Worm (Caenorhabditis elegans) whole organism, mixed stage, embryonic: ENCODE data around the gene sre-46.

Experiments
- M03D4.4 ChIP-seq: sonication (generic microtip); optimal IDR thresholded peaks from 2 replicates; lab custom pipeline; 2017; ENCODE audit warnings: mild to moderate bottlenecking, missing genetic modification characterization, missing compliant biosample characterization
- bed-3 ChIP-seq: fragments of 200-800 bp; sonication (Bioruptor generic); optimal IDR thresholded peaks from 3 replicates; lab custom pipeline; 2018; ENCODE audit warnings: mild to moderate bottlenecking, missing genetic modification characterization, moderate library complexity, missing compliant biosample characterization
- blmp-1 ChIP-seq: fragments of 150-350 bp; optimal IDR thresholded peaks from 2 replicates; lab custom pipeline; 2014; ENCODE audit warnings: missing biosample characterization, missing genetic modification characterization
- ceh-39 ChIP-seq: fragments of 150-350 bp; optimal IDR thresholded peaks from 2 replicates; lab custom pipeline; 2014; ENCODE audit warnings: missing biosample characterization, missing genetic modification characterization
- ceh-43 ChIP-seq: fragments of 200-800 bp; sonication (Bioruptor generic); optimal IDR thresholded peaks from 2 replicates; lab custom pipeline; 2018; ENCODE audit warnings: mild to moderate bottlenecking, missing genetic modification characterization, moderate library complexity, missing compliant biosample characterization
- ces-1 ChIP-seq: fragments of 150-350 bp; optimal IDR thresholded peaks from 2 replicates; lab custom pipeline; 2014; ENCODE audit warnings: missing biosample characterization, missing genetic modification reagents, missing genetic modification characterization
- cnd-1 ChIP-seq: fragments of 200-800 bp; sonication (Bioruptor generic); optimal IDR thresholded peaks from 2 replicates; lab custom pipeline; 2018; ENCODE audit warnings: mild to moderate bottlenecking, missing genetic modification characterization, missing compliant biosample characterization
- drap-1 ChIP-seq: fragments of 200-800 bp; sonication (Bioruptor generic); optimal IDR thresholded peaks from 3 replicates; lab custom pipeline; 2018; ENCODE audit warnings: mild to moderate bottlenecking, missing genetic modification characterization, missing compliant biosample characterization
- elt-1 ChIP-seq: sonication (generic microtip); optimal IDR thresholded peaks from 2 replicates; lab custom pipeline; 2017; ENCODE audit warnings: missing genetic modification characterization, mild to moderate bottlenecking, missing compliant biosample characterization, antibody characterized with exemption, moderate library complexity, borderline replicate concordance; ENCODE audit not compliant: insufficient read depth
- elt-3 ChIP-seq: fragments of 150-350 bp; optimal IDR thresholded peaks from 2 replicates; lab custom pipeline; 2014; ENCODE audit warnings: missing biosample characterization, missing genetic modification characterization
- flh-1 ChIP-seq: fragments of 200-800 bp; sonication (Bioruptor generic); optimal IDR thresholded peaks from 2 replicates; lab custom pipeline; 2018; ENCODE audit warnings: mild to moderate bottlenecking, missing genetic modification characterization, moderate library complexity, missing compliant biosample characterization
- hlh-1 ChIP-seq: fragments of 150-350 bp; optimal IDR thresholded peaks from 2 replicates; lab custom pipeline; 2014; ENCODE audit warnings: missing biosample characterization, missing genetic modification reagents, missing genetic modification characterization
- lsy-2 ChIP-seq: fragments of 150-350 bp; optimal IDR thresholded peaks from 2 replicates; lab custom pipeline; 2014; ENCODE audit warnings: missing biosample characterization, missing genetic modification characterization
- mab-5 ChIP-seq: fragments of 150-350 bp; optimal IDR thresholded peaks from 2 replicates; lab custom pipeline; 2014; ENCODE audit warnings: missing biosample characterization, missing genetic modification characterization
- mep-1 ChIP-seq: fragments of 150-350 bp; optimal IDR thresholded peaks from 2 replicates; lab custom pipeline; 2017; ENCODE audit warnings: missing biosample characterization, missing genetic modification reagents, missing genetic modification characterization, inconsistent platforms
- mls-2 ChIP-seq: sonication (generic microtip); optimal IDR thresholded peaks from 2 replicates; lab custom pipeline; 2016; ENCODE audit warnings: mild to moderate bottlenecking, missing genetic modification characterization, moderate library complexity, missing compliant biosample characterization
- nhr-12 ChIP-seq: fragments of 150-350 bp; optimal IDR thresholded peaks from 2 replicates; lab custom pipeline; 2014; ENCODE audit warnings: missing biosample characterization, missing genetic modification characterization
- nhr-2 ChIP-seq: fragments of 150-350 bp; optimal IDR thresholded peaks from 2 replicates; lab custom pipeline; 2014; ENCODE audit warnings: missing biosample characterization, missing genetic modification characterization
- nhr-237 ChIP-seq: fragments of 150-350 bp; optimal IDR thresholded peaks from 2 replicates; lab custom pipeline; 2014; ENCODE audit warnings: missing biosample characterization, missing genetic modification characterization
- nhr-28 ChIP-seq: fragments of 150-350 bp; optimal IDR thresholded peaks from 2 replicates; lab custom pipeline; 2014; ENCODE audit warnings: missing biosample characterization, missing genetic modification characterization
- nhr-76 ChIP-seq: sonication (generic microtip); optimal IDR thresholded peaks from 2 replicates; lab custom pipeline; 2017; ENCODE audit warnings: missing biosample characterization, missing genetic modification characterization
- pha-4 ChIP-seq: fragments of 150-350 bp; optimal IDR thresholded peaks from 2 replicates; lab custom pipeline; 2018; ENCODE audit warnings: missing biosample characterization, missing genetic modification reagents, missing genetic modification characterization
- sem-2 ChIP-seq: fragments of 200-800 bp; sonication (Bioruptor generic); optimal IDR thresholded peaks from 2 replicates; lab custom pipeline; 2018; ENCODE audit warnings: mild to moderate bottlenecking, missing genetic modification characterization, missing compliant biosample characterization
- snpc-4 ChIP-seq: fragments of 150-350 bp; optimal IDR thresholded peaks from 2 replicates; lab custom pipeline; 2014; ENCODE audit warnings: missing biosample characterization, missing genetic modification characterization
- sptf-1 ChIP-seq: sonication (generic microtip); optimal IDR thresholded peaks from 2 replicates; lab custom pipeline; 2017; ENCODE audit warnings: mild to moderate bottlenecking, missing genetic modification characterization, moderate library complexity, missing compliant biosample characterization
- tbx-8 ChIP-seq: fragments of 200-800 bp; sonication (Bioruptor generic); optimal IDR thresholded peaks from 2 replicates; lab custom pipeline; 2018; ENCODE audit warnings: mild to moderate bottlenecking, missing genetic modification characterization, moderate library complexity, missing compliant biosample characterization
- unc-39 ChIP-seq: fragments of 150-350 bp; optimal IDR thresholded peaks from 2 replicates; lab custom pipeline; 2014; ENCODE audit warnings: missing biosample characterization, missing genetic modification characterization
- unc-62 ChIP-seq: fragments of 150-350 bp; optimal IDR thresholded peaks from 2 replicates; lab custom pipeline; 2014; ENCODE audit warnings: missing biosample characterization, missing genetic modification reagents, missing genetic modification characterization
- zip-8 ChIP-seq: fragments of 150-350 bp; optimal IDR thresholded peaks from 2 replicates; lab custom pipeline; 2014; ENCODE audit warnings: missing biosample characterization, missing genetic modification characterization
- ztf-11 ChIP-seq: fragments of 150-350 bp; optimal IDR thresholded peaks from 2 replicates; lab custom pipeline; 2014; ENCODE audit warnings: missing biosample characterization, missing genetic modification characterization

The sre-46 gene

ce11 chrII:13678555-13679119, 42.5 kb downstream of the sre-46 start:
- TF ChIP-seq flh-1 (GFP tag; lab: Kevin White, UChicago), result no peak
- no peak for TF ChIP-seq ces-1
- no peak for TF ChIP-seq snpc-4 (tag; lab: Kevin White, UChicago)
- TF ChIP-seq nhr-237 (tag; lab: Kevin White, UChicago), result no peak
- no peak for TF ChIP-seq drap-1 (GFP tag; lab: Kevin White, UChicago)
- no peak for TF ChIP-seq ceh-43 (GFP tag; lab: Kevin White, UChicago)
- TF ChIP-seq blmp-1 (tag; lab: Kevin White, UChicago), result no peak
- TF ChIP-seq zip-8, result no peak
- TF ChIP-seq unc-39 (tag; lab: Kevin White, UChicago), result no peak
- TF ChIP-seq lsy-2 (tag; lab: Kevin White, UChicago), result no peak
- TF ChIP-seq nhr-28, result no peak
- TF ChIP-seq sem-2 (GFP tag; lab: Kevin White, UChicago), result no peak
- TF ChIP-seq cnd-1, result no peak
- TF ChIP-seq elt-3 (tag; lab: Kevin White, UChicago), result no peak
- TF ChIP-seq M03D4.4 (tag; lab: Kevin White, UChicago), result no peak
- TF ChIP-seq mab-5 (tag; lab: Kevin White, UChicago), result no peak

DNA sequence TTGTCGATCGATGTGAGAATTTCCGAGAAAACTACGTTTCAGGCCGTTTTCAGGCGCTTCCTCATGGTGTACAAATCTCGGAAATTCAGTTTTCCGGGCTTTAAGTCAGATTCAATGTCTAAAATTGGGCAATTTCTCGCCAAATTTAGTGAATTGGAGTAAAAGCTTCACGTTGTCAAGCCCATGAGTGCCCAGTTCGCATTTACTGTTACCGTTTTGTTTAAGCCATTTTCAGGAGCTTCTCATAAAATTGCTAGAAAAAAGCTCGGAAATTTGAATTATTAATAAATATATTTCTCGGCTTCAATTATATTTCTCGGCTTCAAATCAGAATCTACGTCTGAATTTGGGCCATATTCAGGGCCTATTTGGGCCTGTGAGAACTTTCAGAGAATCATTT, 43.2 kb downstream of the sre-46 start:
- TF ChIP-seq mls-2 (tag; lab: Kevin White, UChicago) (no peak), mep-1 (no peak), nhr-76 (tag; lab: Kevin White, UChicago) (no peak), blmp-1 (tag; lab: Kevin White, UChicago) (no peak), lsy-2 (tag; lab: Kevin White, UChicago) (no peak), ceh-43 (GFP tag; lab: Kevin White, UChicago) (no peak), drap-1 (GFP tag; lab: Kevin White, UChicago) (no peak), zip-8 (no peak), unc-62 (GFP tag; lab: Kevin White, UChicago) (no peak), elt-1 (tag; lab: Kevin White, UChicago) (no peak), nhr-28 (no peak), nhr-237 (tag; lab: Kevin White, UChicago) (no peak), hlh-1 (no peak), ztf-11 (no peak)

ce11 chrII:13675212-13675611, 45.9 kb downstream of the sre-46 start:
- TF ChIP-seq elt-3 (tag; lab: Kevin White, UChicago) (no peak), bed-3 (GFP tag; lab: Kevin White, UChicago) (no peak), mep-1 (no peak)

DNA sequence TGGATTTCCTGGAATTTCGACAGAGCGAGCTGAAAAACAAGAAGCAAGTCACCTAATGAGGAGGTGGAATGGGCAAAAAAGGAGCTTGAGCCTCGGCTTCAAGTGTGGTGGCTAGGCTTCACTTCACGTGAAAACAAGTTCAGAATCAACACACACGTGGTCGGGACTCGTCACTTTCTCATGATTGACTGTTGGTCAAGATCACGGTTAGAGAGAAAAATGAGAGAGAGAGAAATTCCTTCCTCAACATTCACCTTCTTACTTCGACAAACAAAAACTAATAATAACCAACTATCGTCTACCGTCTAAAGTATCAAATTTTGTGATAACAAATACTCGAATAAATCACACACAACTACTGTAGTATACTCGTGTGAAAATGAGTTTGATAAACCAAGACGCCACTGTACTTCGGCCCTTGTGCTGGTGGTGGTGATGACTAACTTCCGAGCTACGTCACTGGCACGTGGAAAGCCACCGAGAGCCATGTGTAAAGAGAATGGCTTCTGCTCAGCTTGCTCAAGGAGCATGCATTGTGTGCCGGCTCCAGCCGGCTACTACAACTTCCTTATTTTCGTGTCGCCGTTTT, 47.4 kb downstream of the sre-46 start:
- TF ChIP-seq unc-62 (GFP tag; lab: Kevin White, UChicago) (no peak), sptf-1 (tag; lab: Kevin White, UChicago) (no peak)

DNA sequence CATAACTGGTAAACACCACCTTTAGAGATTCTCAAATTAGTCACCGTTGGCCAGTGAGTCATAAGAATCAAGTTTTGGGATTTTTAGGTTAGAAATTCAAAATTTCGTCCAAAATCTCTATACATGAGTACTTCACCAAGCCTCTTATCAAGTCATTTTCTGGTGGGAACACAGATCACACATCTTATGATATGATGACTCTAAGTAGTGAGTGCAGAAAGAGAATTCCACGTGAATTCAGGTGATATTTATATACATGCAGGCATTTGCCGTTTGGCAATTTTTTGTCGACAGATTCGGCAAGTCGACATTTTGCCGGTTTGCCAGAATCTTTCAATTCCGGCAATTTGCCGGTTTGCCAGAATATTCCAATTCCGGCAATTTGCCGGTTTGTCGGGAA, 49.1 kb downstream of the sre-46 start:
- TF ChIP-seq ceh-39 (no peak), pha-4 (tag; lab: Kevin White, UChicago) (no peak), M03D4.4 (tag; lab: Kevin White, UChicago) (no peak), ztf-11 (no peak), blmp-1 (tag; lab: Kevin White, UChicago) (no peak), sem-2 (GFP tag; lab: Kevin White, UChicago) (no peak), bed-3 (GFP tag; lab: Kevin White, UChicago) (no peak), unc-62 (GFP tag; lab: Kevin White, UChicago) (no peak), nhr-76 (tag; lab: Kevin White, UChicago) (no peak), nhr-12 (tag; lab: Kevin White, UChicago) (no peak), mab-5 (tag; lab: Kevin White, UChicago) (no peak), nhr-2 (tag; lab: Kevin White, UChicago) (no peak), hlh-1 (no peak), tbx-8 (GFP tag; lab: Kevin White, UChicago) (no peak), elt-1 (tag; lab: Kevin White, UChicago) (no peak), ceh-43 (GFP tag; lab: Kevin White, UChicago) (no peak), mep-1 (no peak), cnd-1 (no peak)
